Worm (Caenorhabditis elegans) whole organism, mixed stage, embryonic: ENCODE results near the gene T21B6.3.

Experiments used
- lsy-2 ChIP-seq: fragments of 150-350 bp; optimal IDR thresholded peaks from 2 replicates; lab custom pipeline; 2014; ENCODE audit warnings: missing biosample characterization, missing genetic modification characterization
- mep-1 ChIP-seq: fragments of 150-350 bp; optimal IDR thresholded peaks from 2 replicates; lab custom pipeline; 2017; ENCODE audit warnings: missing biosample characterization, missing genetic modification reagents, missing genetic modification characterization, inconsistent platforms
- nhr-237 ChIP-seq: fragments of 150-350 bp; optimal IDR thresholded peaks from 2 replicates; lab custom pipeline; 2014; ENCODE audit warnings: missing biosample characterization, missing genetic modification characterization
- nhr-28 ChIP-seq: fragments of 150-350 bp; optimal IDR thresholded peaks from 2 replicates; lab custom pipeline; 2014; ENCODE audit warnings: missing biosample characterization, missing genetic modification characterization
- nhr-76 ChIP-seq: sonication (generic microtip); optimal IDR thresholded peaks from 2 replicates; lab custom pipeline; 2017; ENCODE audit warnings: missing biosample characterization, missing genetic modification characterization
- pha-4 ChIP-seq: fragments of 150-350 bp; optimal IDR thresholded peaks from 2 replicates; lab custom pipeline; 2018; ENCODE audit warnings: missing biosample characterization, missing genetic modification reagents, missing genetic modification characterization
- ztf-11 ChIP-seq: fragments of 150-350 bp; optimal IDR thresholded peaks from 2 replicates; lab custom pipeline; 2014; ENCODE audit warnings: missing biosample characterization, missing genetic modification characterization

- no peak for TF ChIP-seq mep-1 (tag; lab: Kevin White, UChicago)
- no peak for TF ChIP-seq lsy-2 (tag; lab: Kevin White, UChicago)
- TF ChIP-seq nhr-76 = no peak
- TF ChIP-seq nhr-28 (tag; lab: Kevin White, UChicago) = no peak
- TF ChIP-seq ztf-11 (tag; lab: Kevin White, UChicago) = no peak
- no peak for TF ChIP-seq nhr-237 (tag; lab: Kevin White, UChicago)
- no peak for TF ChIP-seq pha-4 (tag; lab: Kevin White, UChicago)
Observed at ce11 chrX:10916194-10916593, 32.6 kb downstream of the T21B6.3 start.
